Worm (Caenorhabditis elegans) whole organism, L2 larva: Measurements from ENCODE around the gene T19C3.2.

Experiments used
- C34F6.9 ChIP-seq: fragments of 150-350 bp; optimal IDR thresholded peaks from 2 replicates; lab custom pipeline; 2014; ENCODE audit warnings: missing biosample characterization, missing genetic modification characterization
- F13H6.1 ChIP-seq: sonication (generic microtip); optimal IDR thresholded peaks from 2 replicates; lab custom pipeline; 2016; ENCODE audit warnings: missing genetic modification characterization, missing compliant biosample characterization
- R02D3.7 ChIP-seq: fragments of 150-350 bp; optimal IDR thresholded peaks from 2 replicates; lab custom pipeline; 2014; ENCODE audit warnings: missing biosample characterization, missing genetic modification characterization
- Y55F3AM.14 ChIP-seq: fragments of 200-800 bp; sonication (Bioruptor generic); optimal IDR thresholded peaks from 2 replicates; lab custom pipeline; 2018; ENCODE audit warnings: mild to moderate bottlenecking, missing genetic modification characterization, missing compliant biosample characterization
- ZK546.5 ChIP-seq: sonication (generic microtip); optimal IDR thresholded peaks from 2 replicates; lab custom pipeline; 2017; ENCODE audit warnings: missing biosample characterization, missing genetic modification characterization
- alr-1 ChIP-seq: fragments of 150-350 bp; optimal IDR thresholded peaks from 2 replicates; lab custom pipeline; 2014; ENCODE audit warnings: missing biosample characterization, missing genetic modification characterization
- aly-2 ChIP-seq: fragments of 150-350 bp; optimal IDR thresholded peaks from 2 replicates; lab custom pipeline; 2014; ENCODE audit warnings: missing biosample characterization, missing genetic modification characterization
- ama-1 ChIP-seq: fragments of 150-350 bp; optimal IDR thresholded peaks from 2 replicates; lab custom pipeline; 2018; ENCODE audit warnings: inconsistent platforms
- blmp-1 ChIP-seq: sonication (generic microtip); optimal IDR thresholded peaks from 2 replicates; lab custom pipeline; 2017; ENCODE audit warnings: missing genetic modification characterization, mild to moderate bottlenecking, missing compliant biosample characterization, antibody characterized with exemption, moderate library complexity; ENCODE audit not compliant: insufficient read depth
- ceh-16 ChIP-seq: fragments of 150-350 bp; optimal IDR thresholded peaks from 2 replicates; lab custom pipeline; 2014; ENCODE audit warnings: missing biosample characterization, missing genetic modification characterization
- crh-2 ChIP-seq: sonication (generic microtip); optimal IDR thresholded peaks from 2 replicates; lab custom pipeline; 2017; ENCODE audit warnings: missing biosample characterization, missing genetic modification characterization
- egl-27 ChIP-seq: sonication (generic microtip); optimal IDR thresholded peaks from 3 replicates; lab custom pipeline; 2017; ENCODE audit warnings: missing biosample characterization, missing genetic modification reagents, missing genetic modification characterization
- elt-1 ChIP-seq: fragments of 150-350 bp; optimal IDR thresholded peaks from 2 replicates; lab custom pipeline; 2014; ENCODE audit warnings: missing biosample characterization, missing genetic modification characterization
- elt-3 ChIP-seq: sonication (generic microtip); optimal IDR thresholded peaks from 2 replicates; lab custom pipeline; 2017; ENCODE audit warnings: missing biosample characterization, missing genetic modification characterization
- fos-1 ChIP-seq: fragments of 150-350 bp; optimal IDR thresholded peaks from 2 replicates; lab custom pipeline; 2014; ENCODE audit warnings: missing biosample characterization, missing genetic modification characterization
- gmeb-1 ChIP-seq: fragments of 150-350 bp; optimal IDR thresholded peaks from 2 replicates; lab custom pipeline; 2014; ENCODE audit warnings: missing biosample characterization, missing genetic modification characterization
- lin-11 ChIP-seq: fragments of 150-350 bp; sonication (generic microtip); optimal IDR thresholded peaks from 2 replicates; lab custom pipeline; 2014; ENCODE audit warnings: missing biosample characterization, missing genetic modification characterization, inconsistent platforms, mixed read lengths
- lin-13 ChIP-seq: fragments of 150-350 bp; optimal IDR thresholded peaks from 2 replicates; lab custom pipeline; 2014; ENCODE audit warnings: missing biosample characterization, missing genetic modification reagents, missing genetic modification characterization
- lsy-2 ChIP-seq, 2 experiments: fragments of 150-350 bp in 1 of 2; sonication (generic microtip) in 1 of 2; optimal IDR thresholded peaks; 2 replicates each; lab custom pipeline; 2014 to 2017; ENCODE audit warnings: missing biosample characterization in 2 of 2, missing genetic modification characterization in 2 of 2
- mab-5 ChIP-seq: fragments of 150-350 bp; optimal IDR thresholded peaks from 2 replicates; lab custom pipeline; 2014; ENCODE audit warnings: missing biosample characterization, missing genetic modification characterization
- mbf-1 ChIP-seq: sonication (generic microtip); optimal IDR thresholded peaks from 2 replicates; lab custom pipeline; 2017; ENCODE audit warnings: missing biosample characterization, missing genetic modification characterization
- mdl-1 ChIP-seq, 2 experiments: fragments of 150-350 bp in 1 of 2; sonication (generic microtip) in 1 of 2; optimal IDR thresholded peaks; 2 replicates each; lab custom pipeline; 2017; ENCODE audit warnings: missing biosample characterization in 2 of 2, missing genetic modification characterization in 2 of 2
- nhr-10 ChIP-seq: sonication (generic microtip); optimal IDR thresholded peaks from 2 replicates; lab custom pipeline; 2017; ENCODE audit warnings: missing biosample characterization, missing genetic modification characterization
- nhr-11 ChIP-seq: fragments of 150-350 bp; optimal IDR thresholded peaks from 2 replicates; lab custom pipeline; 2014; ENCODE audit warnings: missing biosample characterization, missing genetic modification characterization
- nhr-12 ChIP-seq: fragments of 150-350 bp; optimal IDR thresholded peaks from 2 replicates; lab custom pipeline; 2014; ENCODE audit warnings: missing biosample characterization, missing genetic modification characterization
- nhr-129 ChIP-seq: fragments of 150-350 bp; optimal IDR thresholded peaks from 2 replicates; lab custom pipeline; 2014; ENCODE audit warnings: missing biosample characterization, missing genetic modification characterization
- nhr-21 ChIP-seq: fragments of 150-350 bp; optimal IDR thresholded peaks from 2 replicates; lab custom pipeline; 2014; ENCODE audit warnings: missing biosample characterization, missing genetic modification characterization
- nhr-23 ChIP-seq: fragments of 150-350 bp; optimal IDR thresholded peaks from 2 replicates; lab custom pipeline; 2014; ENCODE audit warnings: missing biosample characterization, missing genetic modification reagents, missing genetic modification characterization
- nhr-237 ChIP-seq: fragments of 150-350 bp; optimal IDR thresholded peaks from 2 replicates; lab custom pipeline; 2014; ENCODE audit warnings: missing biosample characterization, missing genetic modification characterization
- nhr-25 ChIP-seq: fragments of 150-350 bp; sonication (generic microtip); optimal IDR thresholded peaks from 3 replicates; lab custom pipeline; 2014; ENCODE audit warnings: missing biosample characterization, missing genetic modification characterization
- nhr-6 ChIP-seq: fragments of 150-350 bp; optimal IDR thresholded peaks from 2 replicates; lab custom pipeline; 2014; ENCODE audit warnings: missing biosample characterization, missing genetic modification characterization
- sem-4 ChIP-seq: fragments of 150-350 bp; optimal IDR thresholded peaks from 2 replicates; lab custom pipeline; 2014; ENCODE audit warnings: missing biosample characterization, missing genetic modification reagents, missing genetic modification characterization
- skn-1 ChIP-seq: sonication (generic microtip); optimal IDR thresholded peaks from 2 replicates; lab custom pipeline; 2017; ENCODE audit warnings: missing biosample characterization, missing genetic modification characterization
- sma-3 ChIP-seq: sonication (generic microtip); optimal IDR thresholded peaks from 2 replicates; lab custom pipeline; 2016; ENCODE audit warnings: missing genetic modification reagents, missing genetic modification characterization, missing compliant biosample characterization
- sma-9 ChIP-seq, 2 experiments: fragments of 150-350 bp in 1 of 2; sonication (generic microtip) in 1 of 2; optimal IDR thresholded peaks; 2 replicates each; lab custom pipeline; 2014 to 2016; ENCODE audit warnings: missing genetic modification characterization in 2 of 2, mild to moderate bottlenecking in 1 of 2, missing biosample characterization in 1 of 2, missing compliant biosample characterization in 1 of 2, missing genetic modification reagents in 1 of 2, moderate library complexity in 1 of 2
- snpc-4 ChIP-seq: fragments of 150-350 bp; optimal IDR thresholded peaks from 2 replicates; lab custom pipeline; 2014; ENCODE audit warnings: missing biosample characterization, missing genetic modification characterization
- unc-39 ChIP-seq: fragments of 150-350 bp; optimal IDR thresholded peaks from 2 replicates; lab custom pipeline; 2014; ENCODE audit warnings: missing biosample characterization, missing genetic modification characterization
- unc-55 ChIP-seq: fragments of 150-350 bp; sonication (generic microtip); optimal IDR thresholded peaks from 3 replicates; lab custom pipeline; 2014; ENCODE audit warnings: missing biosample characterization, missing genetic modification reagents, missing genetic modification characterization
- unc-62 ChIP-seq: fragments of 150-350 bp; optimal IDR thresholded peaks from 2 replicates; lab custom pipeline; 2014; ENCODE audit warnings: missing biosample characterization, missing genetic modification reagents, missing genetic modification characterization
- zag-1 ChIP-seq: fragments of 150-350 bp; optimal IDR thresholded peaks from 2 replicates; lab custom pipeline; 2014; ENCODE audit warnings: missing biosample characterization, missing genetic modification characterization
- ztf-1 ChIP-seq: fragments of 200-800 bp; sonication (Bioruptor generic); conservative IDR thresholded peaks from 2 replicates; pipeline ENCODE4 v1.3.6; 2022; ENCODE audit warnings: missing genetic modification characterization, missing compliant biosample characterization
- ztf-11 ChIP-seq: sonication (generic microtip); optimal IDR thresholded peaks from 2 replicates; lab custom pipeline; 2017; ENCODE audit warnings: missing biosample characterization, missing genetic modification characterization

T19C3.2 gene

DNA sequence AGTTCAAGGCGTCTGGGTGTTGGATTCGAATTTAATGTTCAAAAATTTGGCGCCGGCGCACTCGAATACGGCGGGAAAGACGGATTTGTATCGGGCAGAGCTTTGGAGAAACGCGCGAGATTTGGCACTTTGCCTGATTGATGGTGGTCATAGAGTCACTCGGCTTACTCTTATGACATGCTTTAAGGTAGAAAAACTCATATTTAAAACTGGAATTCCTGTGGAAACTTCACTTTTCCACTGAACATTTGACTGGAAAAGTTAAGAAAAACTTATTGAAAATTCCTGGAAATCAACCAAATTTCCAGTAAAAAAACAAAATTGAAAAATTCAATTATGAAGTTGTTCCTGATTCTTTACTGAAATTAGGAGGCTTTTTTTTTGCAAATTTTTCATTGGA is 27.3 kb upstream of the T19C3.2 start:
- TF ChIP-seq ZK546.5 (no peak), unc-62 (GFP tag; lab: Kevin White, UChicago) (no peak), sma-9 (GFP tag; optimal IDR thresholded peaks at IDR 0.05; lab: Kevin White, UChicago) (no peak), sma-9 (tag; optimal IDR thresholded peaks at IDR 0.05; lab: Kevin White, UChicago) (no peak), alr-1 (tag; lab: Kevin White, UChicago) (no peak), nhr-25 (tag; lab: Kevin White, UChicago) (no peak), aly-2 (tag; lab: Kevin White, UChicago) (no peak), ama-1 (lab: Kevin White, UChicago) (no peak), elt-1 (tag; lab: Kevin White, UChicago) (no peak), Y55F3AM.14 (GFP tag; lab: Kevin White, UChicago) (no peak), mab-5 (tag; lab: Kevin White, UChicago) (no peak), skn-1 (tag; lab: Kevin White, UChicago) (no peak), elt-3 (no peak), zag-1 (tag; lab: Kevin White, UChicago) (no peak), nhr-129 (tag; lab: Kevin White, UChicago) (no peak), nhr-23 (no peak), ztf-1 (no peak), nhr-12 (tag; lab: Kevin White, UChicago) (no peak), egl-27 (tag; lab: Kevin White, UChicago) (no peak)

DNA sequence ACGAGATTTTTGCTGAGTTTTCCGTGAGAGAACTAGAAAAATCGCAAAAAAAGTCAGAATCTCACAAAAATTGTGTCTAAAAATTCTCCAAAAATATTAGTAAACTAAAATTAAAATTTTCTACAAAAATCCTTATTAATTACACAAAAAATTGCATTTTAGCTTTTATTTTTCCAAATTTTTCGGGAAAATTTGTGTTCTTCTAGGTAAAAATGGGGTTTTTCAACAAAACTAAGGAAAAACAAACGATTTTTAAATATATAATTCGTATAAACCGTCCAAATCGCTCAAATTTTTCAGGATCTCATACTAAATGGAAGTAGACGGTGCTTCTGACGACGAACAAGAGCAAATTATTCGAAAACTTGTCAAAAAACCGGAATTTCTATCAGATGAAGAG is 24.4 kb upstream of the T19C3.2 start, which contains the start of gene W06E11.1:
Gene W06E11.1 (plus strand): TSS at position 301 of the 400 bp plus-strand sequence.
- no peak for TF ChIP-seq lin-13 (GFP tag; lab: Kevin White, UChicago)
- TF ChIP-seq unc-39 (tag; lab: Kevin White, UChicago) = no peak
- TF ChIP-seq unc-62 (GFP tag; lab: Kevin White, UChicago) = no peak
- TF ChIP-seq R02D3.7 (tag; lab: Kevin White, UChicago) = no peak
- TF ChIP-seq nhr-129 (tag; lab: Kevin White, UChicago) = no peak
- TF ChIP-seq alr-1 (tag; lab: Kevin White, UChicago) = no peak
- no peak for TF ChIP-seq fos-1
- TF ChIP-seq blmp-1 = no peak
- no peak for TF ChIP-seq unc-55 (GFP tag; lab: Kevin White, UChicago)
- TF ChIP-seq nhr-11 (tag; lab: Kevin White, UChicago) = no peak
- TF ChIP-seq aly-2 (tag; lab: Kevin White, UChicago) = no peak
- TF ChIP-seq nhr-12 (tag; lab: Kevin White, UChicago) = no peak
- no peak for TF ChIP-seq zag-1 (tag; lab: Kevin White, UChicago)
- TF ChIP-seq sem-4 (tag; lab: Kevin White, UChicago) = no peak
- TF ChIP-seq sma-9 (GFP tag; optimal IDR thresholded peaks at IDR 0.05; lab: Kevin White, UChicago) = no peak
- TF ChIP-seq sma-9 (tag; optimal IDR thresholded peaks at IDR 0.05; lab: Kevin White, UChicago) = no peak
- TF ChIP-seq lin-11 (tag; lab: Kevin White, UChicago) = no peak
- TF ChIP-seq Y55F3AM.14 (GFP tag; lab: Kevin White, UChicago) = no peak
- TF ChIP-seq snpc-4 (tag; lab: Kevin White, UChicago) = no peak

DNA sequence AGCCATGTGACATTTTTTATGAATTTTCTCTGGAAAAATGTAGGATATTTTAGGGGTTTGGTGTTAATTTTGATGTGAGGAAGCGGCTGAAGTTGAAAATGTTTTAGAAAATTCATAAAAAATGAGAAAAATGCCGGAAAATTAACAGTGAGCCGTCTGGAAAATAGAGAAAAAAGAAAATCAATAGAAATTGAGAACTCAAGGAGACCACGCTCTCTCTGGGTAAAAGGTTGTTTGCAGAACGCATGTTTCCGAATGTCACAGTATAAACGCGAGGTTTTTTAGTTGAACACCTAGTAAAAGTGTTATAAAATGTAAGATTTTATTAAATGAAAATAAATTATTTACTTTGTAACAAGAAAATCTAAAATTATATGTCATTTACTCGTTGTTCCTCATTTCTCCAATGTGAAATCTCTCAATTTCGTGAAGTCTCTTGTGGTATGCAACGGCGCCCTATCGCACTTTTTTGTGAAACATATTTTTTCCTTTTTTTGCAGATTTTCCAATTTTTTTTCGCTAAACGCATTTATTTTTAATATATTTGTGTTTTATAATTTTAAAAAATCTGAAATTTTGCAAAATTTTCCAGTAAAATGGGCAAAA is 22.9 kb upstream of the T19C3.2 start, which contains the start of the genes tag-266 and tag-267:
Gene tag-266 (minus strand): TSS at position 29 of the 606 bp plus-strand sequence.
Gene tag-267 (plus strand): TSS at position 593 of the 606 bp plus-strand sequence.
- TF ChIP-seq unc-55 (GFP tag; lab: Kevin White, UChicago) (peak; percentile 92), lin-11 (tag; lab: Kevin White, UChicago) (no peak), mbf-1 (no peak), nhr-11 (tag; lab: Kevin White, UChicago) (no peak), Y55F3AM.14 (GFP tag; lab: Kevin White, UChicago) (peak; percentile 32), nhr-25 (tag; lab: Kevin White, UChicago) (peak; percentile 49), zag-1 (tag; lab: Kevin White, UChicago) (peak; percentile 15), mab-5 (tag; lab: Kevin White, UChicago) (no peak), gmeb-1 (tag; lab: Kevin White, UChicago) (peak; percentile 52), skn-1 (tag; lab: Kevin White, UChicago) (no peak), nhr-12 (tag; lab: Kevin White, UChicago) (no peak), lsy-2 (tag; optimal IDR thresholded peaks at IDR 0.05; lab: Kevin White, UChicago) (peak; percentile 56 to 82), unc-39 (tag; lab: Kevin White, UChicago) (no peak), F13H6.1 (peak; percentile 66), ceh-16 (tag; lab: Kevin White, UChicago) (no peak), mdl-1 (tag; optimal IDR thresholded peaks at IDR 0.05; lab: Kevin White, UChicago) (peak in 1 of 2 experiments; percentile 12), alr-1 (tag; lab: Kevin White, UChicago) (no peak), C34F6.9 (tag; lab: Kevin White, UChicago) (peak; percentile 90), sma-3 (peak; percentile 83), nhr-6 (tag; lab: Kevin White, UChicago) (no peak), fos-1 (peak; percentile 59), nhr-10 (tag; lab: Kevin White, UChicago) (no peak), nhr-23 (no peak), nhr-21 (peak; percentile 4), ztf-1 (no peak), snpc-4 (tag; lab: Kevin White, UChicago) (peak; percentile 13), aly-2 (tag; lab: Kevin White, UChicago) (no peak), ztf-11 (tag; lab: Kevin White, UChicago) (no peak), R02D3.7 (tag; lab: Kevin White, UChicago) (no peak), nhr-129 (tag; lab: Kevin White, UChicago) (peak; percentile 49), egl-27 (tag; lab: Kevin White, UChicago) (no peak), lin-13 (GFP tag; lab: Kevin White, UChicago) (peak; percentile 9), unc-62 (GFP tag; lab: Kevin White, UChicago) (no peak), elt-1 (tag; lab: Kevin White, UChicago) (no peak), sem-4 (tag; lab: Kevin White, UChicago) (no peak), nhr-237 (no peak), crh-2 (tag; lab: Kevin White, UChicago) (peak; percentile 81)
